Worm (Caenorhabditis elegans) whole organism, L4/young adult: ENCODE data around the gene C17C3.24.

Experiments used
- W03F9.2 ChIP-seq: fragments of 150-350 bp; optimal IDR thresholded peaks from 2 replicates; lab custom pipeline; 2014; ENCODE audit warnings: missing biosample characterization, missing genetic modification characterization
- dao-5 ChIP-seq: sonication (generic microtip); optimal IDR thresholded peaks from 2 replicates; lab custom pipeline; 2016; ENCODE audit warnings: missing genotype, missing genetic modification characterization, moderate library complexity, missing compliant biosample characterization
- him-1 ChIP-seq: sonication (generic microtip); optimal IDR thresholded peaks from 2 replicates; lab custom pipeline; 2016; ENCODE audit warnings: missing genotype, missing genetic modification reagents, missing genetic modification characterization, missing compliant biosample characterization

DNA sequence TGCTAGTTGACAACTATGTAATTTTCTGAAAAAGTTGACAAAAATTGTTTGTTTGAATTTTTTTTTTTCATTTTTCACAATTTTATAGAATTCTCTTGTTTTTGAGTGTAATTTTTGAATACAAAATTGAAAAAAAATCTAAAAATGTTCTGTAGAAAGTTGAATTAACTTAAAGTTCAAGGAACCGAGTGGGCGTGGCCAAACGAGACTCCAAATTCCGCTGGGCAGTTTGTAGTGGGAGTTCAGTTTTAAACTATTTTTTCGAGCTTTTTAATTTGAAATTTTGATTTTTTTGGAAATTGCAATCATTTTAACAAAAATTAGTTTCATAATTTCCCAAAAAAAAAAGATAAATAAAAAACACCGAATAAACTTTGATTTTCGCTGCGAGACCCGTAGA, 4.5 kb downstream of the C17C3.24 start:
- TF ChIP-seq dao-5 (tag; lab: Kevin White, UChicago) = no peak
- TF ChIP-seq him-1 (tag; lab: Kevin White, UChicago) = no peak
- no peak for TF ChIP-seq W03F9.2 (tag; lab: Kevin White, UChicago)
